Fruit fly (Drosophila melanogaster): Measurements from ENCODE around the gene CG9014.

dm6 chr2L:13707915-13708314 lies 15.5 kb downstream of the CG9014 start, which contains the start of gene Gpo3:
- TF ChIP-seq fd96Cb (tag; optimal IDR thresholded peaks at IDR 0.05) (no peak), CG4360 (GFP tag; IDR thresholded peaks at IDR 0.05) (no peak), CG1832 (GFP tag; optimal IDR thresholded peaks at IDR 0.05) (no peak), Hey (tag; optimal IDR thresholded peaks at IDR 0.05) (no peak), tll (GFP tag; optimal IDR thresholded peaks at IDR 0.05) (no peak), Elba2 (GFP tag; optimal IDR thresholded peaks at IDR 0.05) (no peak), schlank (tag; optimal IDR thresholded peaks at IDR 0.05) (no peak)

All from whole organism, embryonic.